Worm (Caenorhabditis elegans) whole organism, young adult: ENCODE results near the gene F41C3.2.

ENCODE experiments used
- C06A6.2 ChIP-seq: fragments of 200-800 bp; sonication (Bioruptor generic); conservative IDR thresholded peaks from 2 replicates; pipeline ENCODE4 v1.3.6; 2022; ENCODE audit warnings: missing genetic modification characterization, missing compliant biosample characterization
- D2030.7 ChIP-seq: fragments of 200-800 bp; sonication (Bioruptor generic); IDR thresholded peaks from 2 replicates; pipeline ENCODE4 v1.3.6; 2022; ENCODE audit warnings: missing genetic modification reagents, missing genetic modification characterization, missing compliant biosample characterization
- ama-1 ChIP-seq, 3 experiments: fragments of 150-350 bp in 1 of 3; sonication (generic microtip) in 2 of 3; optimal IDR thresholded peaks; 2 replicates each; lab custom pipeline; 2014 to 2018; ENCODE audit warnings: missing biosample characterization in 2 of 3, missing genetic modification characterization in 2 of 3, missing genetic modification reagents in 2 of 3
- ceh-100 ChIP-seq: fragments of 200-800 bp; sonication (Bioruptor generic); IDR thresholded peaks from 2 replicates; pipeline ENCODE4 v1.3.6; 2022; ENCODE audit warnings: missing genetic modification reagents, missing genetic modification characterization, missing compliant biosample characterization
- dox-1 ChIP-seq: fragments of 200-800 bp; sonication (Bioruptor generic); IDR thresholded peaks from 2 replicates; pipeline ENCODE4 v1.3.6; 2022; ENCODE audit warnings: missing genetic modification reagents, missing genetic modification characterization, missing compliant biosample characterization
- dpl-1 ChIP-seq: fragments of 150-350 bp; optimal IDR thresholded peaks from 2 replicates; lab custom pipeline; 2014; ENCODE audit warnings: missing biosample characterization, missing genetic modification reagents, missing genetic modification characterization
- fkh-3 ChIP-seq: sonication (generic microtip); optimal IDR thresholded peaks from 2 replicates; lab custom pipeline; 2016; ENCODE audit warnings: mild to moderate bottlenecking, missing genetic modification characterization, missing compliant biosample characterization
- hlh-12 ChIP-seq: sonication (generic microtip); optimal IDR thresholded peaks from 2 replicates; lab custom pipeline; 2016; ENCODE audit warnings: missing genetic modification characterization, missing compliant biosample characterization
- hsf-1 ChIP-seq: fragments of 200-800 bp; sonication (Bioruptor generic); IDR thresholded peaks from 2 replicates; pipeline ENCODE4 v1.3.6; 2022; ENCODE audit warnings: missing genetic modification reagents, missing genetic modification characterization, missing compliant biosample characterization
- madf-6 ChIP-seq: fragments of 200-800 bp; sonication (Bioruptor generic); IDR thresholded peaks from 2 replicates; pipeline ENCODE4 v1.3.6; 2022; ENCODE audit warnings: missing genetic modification reagents, missing genetic modification characterization, missing compliant biosample characterization
- nfya-1 ChIP-seq: sonication (generic microtip); optimal IDR thresholded peaks from 2 replicates; lab custom pipeline; 2017; ENCODE audit warnings: antibody characterized with exemption, missing compliant biosample characterization, missing genetic modification characterization, borderline replicate concordance; ENCODE audit not compliant: insufficient read depth
- repo-1 ChIP-seq: sonication (generic microtip); optimal IDR thresholded peaks from 2 replicates; lab custom pipeline; 2017; ENCODE audit warnings: mild to moderate bottlenecking, missing genetic modification characterization, missing compliant biosample characterization
- ztf-22 ChIP-seq: fragments of 200-800 bp; sonication (Bioruptor generic); optimal IDR thresholded peaks from 2 replicates; lab custom pipeline; 2018; ENCODE audit warnings: mild to moderate bottlenecking, missing genetic modification characterization, moderate library complexity, missing compliant biosample characterization

DNA sequence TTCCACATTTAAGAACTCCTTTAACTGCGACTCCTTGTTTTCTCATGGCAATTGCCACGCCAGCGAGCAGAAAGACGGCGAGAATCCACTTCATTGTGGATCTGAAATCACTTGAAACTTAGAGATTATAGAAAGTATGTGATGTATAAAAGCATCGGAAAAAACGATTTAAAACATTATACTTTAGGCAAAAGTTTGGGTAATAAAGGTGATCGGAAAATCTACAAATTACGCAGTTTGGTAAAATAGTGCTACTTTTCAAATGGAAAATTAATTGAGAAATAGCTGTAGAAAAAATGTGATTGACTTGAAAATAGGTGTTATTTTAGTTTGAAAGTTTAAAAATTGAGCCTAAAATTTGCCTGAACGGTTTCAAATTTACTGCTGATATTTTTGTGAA lies 22.0 kb upstream of the F41C3.2 start, which contains the start of gene ttr-41:
- TF ChIP-seq madf-6 (GFP tag; lab: Robert Waterston, UW) (no peak), dox-1 (GFP tag; lab: Robert Waterston, UW) (no peak), ceh-100 (GFP tag; lab: Robert Waterston, UW) (no peak), dpl-1 (GFP tag; lab: Kevin White, UChicago) (no peak), ama-1 (optimal IDR thresholded peaks at IDR 0.05; lab: Kevin White, UChicago) (no peak), ama-1 (GFP tag; optimal IDR thresholded peaks at IDR 0.05; lab: Kevin White, UChicago) (no peak), nfya-1 (tag; lab: Kevin White, UChicago) (no peak), D2030.7 (GFP tag; lab: Robert Waterston, UW) (no peak), fkh-3 (tag; lab: Kevin White, UChicago) (no peak), C06A6.2 (no peak), repo-1 (tag; lab: Kevin White, UChicago) (no peak), ztf-22 (GFP tag; lab: Kevin White, UChicago) (no peak), hlh-12 (tag; lab: Kevin White, UChicago) (no peak), hsf-1 (no peak)
